Fruit fly (Drosophila melanogaster): ENCODE data around the gene thoc7.

Gene thoc7

dm6 chr3L:166789-167132, 45.7 kb downstream of the thoc7 start (continued):
- TF ChIP-seq CrebA (GFP tag; optimal IDR thresholded peaks at IDR 0.05; ENCODE audit: borderline replicate concordance) (no peak), N (GFP tag; optimal IDR thresholded peaks at IDR 0.05) (no peak), tai (GFP tag; optimal IDR thresholded peaks at IDR 0.05) (no peak), CG32264 (GFP tag; optimal IDR thresholded peaks at IDR 0.05) (no peak), Rel (GFP tag; optimal IDR thresholded peaks at IDR 0.05) (no peak), Rel (tag; optimal IDR thresholded peaks at IDR 0.05) (no peak), Myc (optimal IDR thresholded peaks at IDR 0.05) (no peak), Abd-B (GFP tag; optimal IDR thresholded peaks at IDR 0.05) (no peak), Mio (GFP tag; optimal IDR thresholded peaks at IDR 0.05) (no peak), dl (GFP tag; optimal IDR thresholded peaks at IDR 0.05; ENCODE audit: insufficient read depth in 1 of 2, partially characterized antibody in 2 of 2) (no peak), br (GFP tag; optimal IDR thresholded peaks at IDR 0.05) (no peak), brk (GFP tag; optimal IDR thresholded peaks at IDR 0.05) (no peak)

dm6 chr3L:165981-166788, 46.3 kb downstream of the thoc7 start:
- TF ChIP-seq dl (GFP tag; optimal IDR thresholded peaks at IDR 0.05; ENCODE audit: insufficient read depth in 1 of 2, partially characterized antibody in 2 of 2) = no peak
- peak; percentile 77 for TF ChIP-seq fru (GFP tag; optimal IDR thresholded peaks at IDR 0.05)
- peak; percentile 33 for TF ChIP-seq rgr (GFP tag; optimal IDR thresholded peaks at IDR 0.05)
- no peak for TF ChIP-seq Hr78 (GFP tag; optimal IDR thresholded peaks at IDR 0.05)
- no peak for TF ChIP-seq Myc (optimal IDR thresholded peaks at IDR 0.05)
- no peak for TF ChIP-seq Mio (GFP tag; optimal IDR thresholded peaks at IDR 0.05)
- peak; percentile 1 for TF ChIP-seq Hnf4 (GFP tag; optimal IDR thresholded peaks at IDR 0.05)
- no peak for TF ChIP-seq Hr83 (GFP tag; optimal IDR thresholded peaks at IDR 0.05; ENCODE audit: poor library complexity, severe bottlenecking)
- TF ChIP-seq sage (GFP tag; optimal IDR thresholded peaks at IDR 0.05) = no peak
- no peak for TF ChIP-seq CG9705 (GFP tag; optimal IDR thresholded peaks at IDR 0.05)
- peak; percentile 37 for TF ChIP-seq br (GFP tag; optimal IDR thresholded peaks at IDR 0.05)
- peak in 1 of 2 experiments; percentile 58 for TF ChIP-seq foxo (GFP tag; optimal IDR thresholded peaks at IDR 0.05)
- TF ChIP-seq sv (GFP tag; optimal IDR thresholded peaks at IDR 0.05) = no peak
- TF ChIP-seq Dfd (GFP tag; optimal IDR thresholded peaks at IDR 0.05) = no peak
- no peak for TF ChIP-seq Dif (GFP tag; optimal IDR thresholded peaks at IDR 0.05; ENCODE audit: partially characterized antibody)
- peak; percentile 14 for TF ChIP-seq woc (GFP tag; optimal IDR thresholded peaks at IDR 0.05)
- no peak for TF ChIP-seq N (GFP tag; optimal IDR thresholded peaks at IDR 0.05)
- TF ChIP-seq Abd-B (GFP tag; optimal IDR thresholded peaks at IDR 0.05) = no peak
- no peak for TF ChIP-seq Vsx2 (GFP tag; optimal IDR thresholded peaks at IDR 0.05; ENCODE audit: partially characterized antibody)
- no peak for TF ChIP-seq pan (optimal IDR thresholded peaks at IDR 0.05)
- TF ChIP-seq jim (GFP tag; optimal IDR thresholded peaks at IDR 0.05) = no peak
- TF ChIP-seq h (GFP tag; optimal IDR thresholded peaks at IDR 0.05) = peak; percentile 60
- peak; percentile 54 for TF ChIP-seq Sp1 (GFP tag; optimal IDR thresholded peaks at IDR 0.05)
- no peak for TF ChIP-seq tai (GFP tag; optimal IDR thresholded peaks at IDR 0.05)
- TF ChIP-seq brk (GFP tag; optimal IDR thresholded peaks at IDR 0.05) = no peak
- TF ChIP-seq dmrt93B (GFP tag; optimal IDR thresholded peaks at IDR 0.05) = no peak
- TF ChIP-seq Jra (GFP tag; optimal IDR thresholded peaks at IDR 0.05) = no peak
- peak; percentile 50 for TF ChIP-seq ey (GFP tag; optimal IDR thresholded peaks at IDR 0.05)
- no peak for TF ChIP-seq CG32264 (GFP tag; optimal IDR thresholded peaks at IDR 0.05)
- no peak for TF ChIP-seq GATAd (GFP tag; optimal IDR thresholded peaks at IDR 0.05)
- TF ChIP-seq CrebA (GFP tag; optimal IDR thresholded peaks at IDR 0.05; ENCODE audit: borderline replicate concordance) = no peak
- peak; percentile 57 for TF ChIP-seq HLH106 (tag; optimal IDR thresholded peaks at IDR 0.05)
- TF ChIP-seq Rel (GFP tag; optimal IDR thresholded peaks at IDR 0.05) = no peak
- TF ChIP-seq Rel (tag; optimal IDR thresholded peaks at IDR 0.05) = no peak
- TF ChIP-seq OdsH (GFP tag; optimal IDR thresholded peaks at IDR 0.05) = peak; percentile 27

- TF ChIP-seq Abd-B (GFP tag; optimal IDR thresholded peaks at IDR 0.05) = no peak
- no peak for TF ChIP-seq h (GFP tag; optimal IDR thresholded peaks at IDR 0.05)
- TF ChIP-seq Jra (GFP tag; optimal IDR thresholded peaks at IDR 0.05) = no peak
- no peak for TF ChIP-seq Dfd (GFP tag; optimal IDR thresholded peaks at IDR 0.05)
- TF ChIP-seq woc (GFP tag; optimal IDR thresholded peaks at IDR 0.05) = no peak
- no peak for TF ChIP-seq dl (GFP tag; optimal IDR thresholded peaks at IDR 0.05; ENCODE audit: insufficient read depth in 1 of 2, partially characterized antibody in 2 of 2)
- no peak for TF ChIP-seq Hr78 (GFP tag; optimal IDR thresholded peaks at IDR 0.05)
- TF ChIP-seq HLH106 (tag; optimal IDR thresholded peaks at IDR 0.05) = no peak
- TF ChIP-seq foxo (GFP tag; optimal IDR thresholded peaks at IDR 0.05) = no peak
Measured at dm6 chr3L:161833-162587, 50.5 kb downstream of the thoc7 start.

Measured in whole organism, wandering third instar larva.